Fruit fly (Drosophila melanogaster) whole organism, wandering third instar larva: ENCODE measurements around the gene CG9106.

Experiments used
- Abd-B ChIP-seq: fragments of >200 bp; optimal IDR thresholded peaks from 2 replicates; lab custom pipeline; 2017; ENCODE audit warnings: missing biosample characterization, missing genetic modification characterization
- CG32264 ChIP-seq: fragments of 200-800 bp; sonication (Bioruptor generic); optimal IDR thresholded peaks from 2 replicates; lab custom pipeline; 2016; ENCODE audit warnings: missing biosample characterization, missing genetic modification characterization
- CG9705 ChIP-seq: fragments of 200-800 bp; sonication (Bioruptor generic); optimal IDR thresholded peaks from 2 replicates; lab custom pipeline; 2018; ENCODE audit warnings: missing biosample characterization, mild to moderate bottlenecking, missing genetic modification characterization
- CrebA ChIP-seq: fragments of 200-800 bp; sonication (Bioruptor generic); optimal IDR thresholded peaks from 2 replicates; lab custom pipeline; 2016; ENCODE audit warnings: missing biosample characterization, mild to moderate bottlenecking, missing genetic modification characterization, borderline replicate concordance
- Dif ChIP-seq: fragments of 200-275, 200-300 bp; sonication (Bioruptor generic); optimal IDR thresholded peaks from 2 replicates; lab custom pipeline; 2018; ENCODE audit warnings: missing biosample characterization, missing genetic modification characterization; ENCODE audit not compliant: partially characterized antibody
- GATAd ChIP-seq: sonication (Bioruptor generic); optimal IDR thresholded peaks from 2 replicates; lab custom pipeline; 2016; ENCODE audit warnings: missing biosample characterization, missing genetic modification characterization
- HLH106 ChIP-seq: fragments of 200-800 bp; optimal IDR thresholded peaks from 3 replicates; lab custom pipeline; 2019; ENCODE audit warnings: missing biosample characterization, mild to moderate bottlenecking, missing genetic modification characterization, moderate library complexity
- Hnf4 ChIP-seq: fragments of 200-800 bp; sonication (Bioruptor generic); optimal IDR thresholded peaks from 2 replicates; lab custom pipeline; 2016; ENCODE audit warnings: missing biosample characterization, mild to moderate bottlenecking, missing genetic modification characterization
- Hr78 ChIP-seq: fragments of >200 bp; optimal IDR thresholded peaks from 2 replicates; lab custom pipeline; 2017; ENCODE audit warnings: missing biosample characterization, missing genetic modification characterization
- Hr83 ChIP-seq: fragments of 200-300 bp; sonication (Bioruptor generic); optimal IDR thresholded peaks from 2 replicates; lab custom pipeline; 2016; ENCODE audit warnings: missing biosample characterization, mild to moderate bottlenecking, missing genetic modification characterization, moderate library complexity; ENCODE audit not compliant: poor library complexity, severe bottlenecking
- Myc ChIP-seq: fragments of >200 bp; optimal IDR thresholded peaks from 2 replicates; lab custom pipeline; 2017
- N ChIP-seq: fragments of >200 bp; optimal IDR thresholded peaks from 2 replicates; lab custom pipeline; 2018; ENCODE audit warnings: missing biosample characterization, missing external identifiers, missing genetic modification characterization
- OdsH ChIP-seq: fragments of 200-800 bp; sonication (Bioruptor generic); optimal IDR thresholded peaks from 2 replicates; lab custom pipeline; 2016; ENCODE audit warnings: missing biosample characterization, mild to moderate bottlenecking, missing genetic modification characterization
- Rel ChIP-seq, 2 experiments: fragments of 200-800 bp; sonication (Bioruptor generic) in 1 of 2; optimal IDR thresholded peaks; 2 replicates in 1 of 2; 3 replicates in 1 of 2; lab custom pipeline; 2016 to 2019; ENCODE audit warnings: mild to moderate bottlenecking in 2 of 2, missing biosample characterization in 2 of 2, missing genetic modification characterization in 2 of 2, moderate library complexity in 1 of 2
- Sp1 ChIP-seq: fragments of 200-800 bp; sonication (Bioruptor generic); optimal IDR thresholded peaks from 3 replicates; lab custom pipeline; 2019; ENCODE audit warnings: missing biosample characterization, mild to moderate bottlenecking, missing genetic modification characterization, moderate library complexity
- Vsx2 ChIP-seq: fragments of 200-300, 225-300 bp; sonication (Bioruptor generic); optimal IDR thresholded peaks from 2 replicates; lab custom pipeline; 2018; ENCODE audit warnings: missing biosample characterization, missing genetic modification characterization; ENCODE audit not compliant: partially characterized antibody
- br ChIP-seq: fragments of 200-800 bp; sonication (Bioruptor generic); optimal IDR thresholded peaks from 2 replicates; lab custom pipeline; 2016; ENCODE audit warnings: missing biosample characterization, missing genetic modification characterization
- brk ChIP-seq: fragments of 200-800 bp; sonication (Bioruptor generic); optimal IDR thresholded peaks from 2 replicates; lab custom pipeline; 2016; ENCODE audit warnings: missing biosample characterization, mild to moderate bottlenecking, missing genetic modification characterization
- dl ChIP-seq, 2 experiments: fragments of 175-275, 200-275 bp in 1 of 2; fragments of 200-275 bp in 1 of 2; sonication (Bioruptor generic); optimal IDR thresholded peaks; lab custom pipeline; 2018; ENCODE audit warnings: mild to moderate bottlenecking in 2 of 2, missing biosample characterization in 2 of 2, missing genetic modification characterization in 2 of 2, moderate library complexity in 2 of 2; ENCODE audit not compliant: partially characterized antibody in 2 of 2, insufficient read depth in 1 of 2
- dmrt93B ChIP-seq: fragments of 200-800 bp; sonication (Bioruptor generic); optimal IDR thresholded peaks from 2 replicates; lab custom pipeline; 2018; ENCODE audit warnings: missing biosample characterization, mild to moderate bottlenecking, missing genetic modification characterization
- dsf ChIP-seq: sonication (Bioruptor generic); optimal IDR thresholded peaks from 2 replicates; lab custom pipeline; 2016; ENCODE audit warnings: missing biosample characterization, missing genetic modification characterization, borderline replicate concordance
- ey ChIP-seq: fragments of 200-800 bp; sonication (Bioruptor generic); optimal IDR thresholded peaks from 2 replicates; lab custom pipeline; 2016; ENCODE audit warnings: missing biosample characterization, missing genetic modification characterization
- foxo ChIP-seq, 2 experiments: fragments of 200-800 bp; sonication (Bioruptor generic); optimal IDR thresholded peaks; 2 replicates in 1 of 2; 3 replicates in 1 of 2; lab custom pipeline; 2016 to 2017; ENCODE audit warnings: missing biosample characterization in 2 of 2, missing genetic modification characterization in 2 of 2
- fru ChIP-seq: fragments of 200-800 bp; sonication (Bioruptor generic); optimal IDR thresholded peaks from 3 replicates; lab custom pipeline; 2016; ENCODE audit warnings: missing biosample characterization, mild to moderate bottlenecking, missing genetic modification characterization
- h ChIP-seq: fragments of 200-800 bp; sonication (Bioruptor generic); optimal IDR thresholded peaks from 3 replicates; lab custom pipeline; 2016; ENCODE audit warnings: missing biosample characterization, mild to moderate bottlenecking, missing genetic modification characterization
- pan ChIP-seq: fragments of >200 bp; optimal IDR thresholded peaks from 2 replicates; lab custom pipeline; 2017
- psq ChIP-seq: fragments of 200-800 bp; sonication (Bioruptor generic); optimal IDR thresholded peaks from 3 replicates; lab custom pipeline; 2017; ENCODE audit warnings: missing biosample characterization, mild to moderate bottlenecking, missing genetic modification characterization, moderate library complexity
- rgr ChIP-seq: fragments of 200-800 bp; sonication (Bioruptor generic); optimal IDR thresholded peaks from 3 replicates; lab custom pipeline; 2016; ENCODE audit warnings: missing biosample characterization, mild to moderate bottlenecking, missing genetic modification characterization
- sage ChIP-seq: fragments of 200-800 bp; sonication (Bioruptor generic); optimal IDR thresholded peaks from 2 replicates; lab custom pipeline; 2016; ENCODE audit warnings: missing biosample characterization, mild to moderate bottlenecking, missing genetic modification characterization
- sv ChIP-seq: fragments of 200-800 bp; sonication (Bioruptor generic); optimal IDR thresholded peaks from 3 replicates; lab custom pipeline; 2016; ENCODE audit warnings: missing biosample characterization, missing genetic modification characterization
- tai ChIP-seq: sonication (Bioruptor generic); optimal IDR thresholded peaks from 2 replicates; lab custom pipeline; 2016; ENCODE audit warnings: missing biosample characterization, missing genetic modification characterization
- usp ChIP-seq: fragments of >200 bp; optimal IDR thresholded peaks from 2 replicates; lab custom pipeline; 2017; ENCODE audit warnings: missing biosample characterization, missing genetic modification characterization
- woc ChIP-seq: sonication (Bioruptor generic); optimal IDR thresholded peaks from 2 replicates; lab custom pipeline; 2016; ENCODE audit warnings: missing biosample characterization, mild to moderate bottlenecking, missing genetic modification characterization

Gene CG9106

dm6 chrX:15301175-15301574 is 29.0 kb upstream of the CG9106 start:
- no peak for TF ChIP-seq Rel (GFP tag; optimal IDR thresholded peaks at IDR 0.05; lab: Kevin White, UChicago)
- TF ChIP-seq Rel (tag; optimal IDR thresholded peaks at IDR 0.05; lab: Kevin White, UChicago): peak; percentile 39
- TF ChIP-seq HLH106: no peak
- peak; percentile 48 for TF ChIP-seq Dif (GFP tag; lab: Kevin White, UChicago)
- no peak for TF ChIP-seq Hnf4 (GFP tag; lab: Kevin White, UChicago)
- TF ChIP-seq N (GFP tag; lab: Kevin White, UChicago): no peak
- TF ChIP-seq Abd-B: no peak
- no peak for TF ChIP-seq h (GFP tag; lab: Kevin White, UChicago)
- TF ChIP-seq Hr83: no peak
- TF ChIP-seq woc (GFP tag; lab: Kevin White, UChicago): no peak
- TF ChIP-seq CrebA: no peak
- no peak for TF ChIP-seq tai (GFP tag; lab: Kevin White, UChicago)

DNA sequence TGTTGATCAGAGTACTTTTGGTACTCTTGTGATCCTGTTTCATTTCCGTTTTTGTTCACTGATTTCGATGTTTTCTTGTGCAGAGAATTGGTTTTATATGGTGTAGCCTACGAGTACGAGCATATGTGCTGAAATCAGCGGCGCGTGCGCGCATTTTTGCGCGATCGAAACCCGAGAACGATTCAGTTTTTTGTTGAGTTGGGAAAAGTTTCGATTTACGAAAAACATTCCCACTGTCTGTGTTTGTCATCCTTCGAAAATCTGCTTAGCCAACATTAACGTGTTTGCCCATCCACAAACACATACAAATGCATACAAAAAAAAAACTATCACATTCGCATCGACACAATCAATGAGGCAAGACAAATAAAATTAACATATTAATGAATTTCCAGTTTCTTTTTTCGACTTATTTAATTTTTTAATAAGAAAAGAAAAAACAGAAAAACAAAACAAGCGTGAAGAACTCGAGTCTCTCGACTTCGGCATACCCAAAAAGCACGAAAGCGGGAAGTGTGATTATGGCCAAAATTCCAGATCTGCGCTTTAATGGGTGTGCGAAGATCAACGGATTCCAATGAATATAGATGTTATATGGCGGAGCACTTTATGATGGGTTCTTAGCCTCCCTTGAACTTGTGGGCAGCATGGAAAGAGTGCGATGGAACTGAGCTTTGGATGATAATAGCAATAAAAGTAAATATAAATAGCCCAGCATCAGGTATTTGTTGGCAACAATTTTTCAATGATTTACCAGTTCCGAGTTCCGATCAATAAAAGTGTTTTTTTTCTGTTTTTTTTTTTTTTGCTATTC is 27.9 kb upstream of the CG9106 start:
- TF ChIP-seq Abd-B: no peak

DNA sequence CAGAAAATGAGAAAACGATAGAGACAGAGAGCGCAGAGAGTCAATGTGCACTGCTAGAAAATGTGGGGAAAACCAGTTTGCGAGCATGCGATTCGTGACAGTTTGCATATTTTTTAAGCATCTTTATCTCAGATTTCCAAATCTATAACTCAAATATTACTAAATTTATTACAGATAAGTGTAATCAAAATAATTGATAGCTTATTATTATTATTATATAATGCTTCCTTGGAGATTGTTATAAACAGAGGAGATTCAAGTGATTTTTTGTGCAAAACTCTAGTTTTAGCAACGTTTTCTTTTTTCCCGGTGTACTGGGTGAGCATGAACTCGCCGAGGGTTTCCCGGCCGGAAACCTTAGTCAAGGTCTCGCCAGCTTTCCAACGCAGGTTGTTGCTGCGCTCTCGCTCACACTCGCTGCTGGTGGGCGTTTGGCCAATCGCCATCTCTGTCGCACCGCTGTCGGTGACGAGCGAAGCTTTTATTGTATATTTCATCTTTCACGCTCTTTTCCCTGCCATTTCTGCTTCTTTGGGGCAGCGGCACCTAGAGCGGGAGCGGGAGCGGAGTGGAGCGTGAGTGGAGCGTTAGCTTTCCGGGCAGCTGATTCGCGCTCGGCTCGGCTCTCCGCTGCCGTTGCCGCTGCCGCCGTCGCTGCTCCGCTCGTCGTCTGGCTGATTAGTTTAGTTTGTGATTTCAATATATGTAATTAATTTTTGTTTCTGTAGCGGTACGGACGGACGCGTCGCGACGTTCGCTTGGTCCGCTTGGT is 26.3 kb upstream of the CG9106 start:
- peak; percentile 64 for TF ChIP-seq brk (GFP tag; lab: Kevin White, UChicago)
- no peak for TF ChIP-seq Myc (lab: Kevin White, UChicago)
- peak in 1 of 2 experiments; percentile 92 for TF ChIP-seq foxo (GFP tag; optimal IDR thresholded peaks at IDR 0.05; lab: Kevin White, UChicago)
- peak; percentile 4 to 49 for TF ChIP-seq dl (GFP tag; optimal IDR thresholded peaks at IDR 0.05; lab: Kevin White, UChicago; ENCODE audit: insufficient read depth in 1 of 2, partially characterized antibody in 2 of 2)
- no peak for TF ChIP-seq tai (GFP tag; lab: Kevin White, UChicago)
- no peak for TF ChIP-seq sage (GFP tag; lab: Kevin White, UChicago)
- no peak for TF ChIP-seq pan
- peak; percentile 82 for TF ChIP-seq psq (GFP tag; lab: Kevin White, UChicago)
- TF ChIP-seq Rel (GFP tag; optimal IDR thresholded peaks at IDR 0.05; lab: Kevin White, UChicago): no peak
- peak; percentile 92 for TF ChIP-seq Rel (tag; optimal IDR thresholded peaks at IDR 0.05; lab: Kevin White, UChicago)
- peak; percentile 46 for TF ChIP-seq Dif (GFP tag; lab: Kevin White, UChicago)
- TF ChIP-seq br: peak; percentile 50
- TF ChIP-seq Hr78 (GFP tag; lab: Kevin White, UChicago): no peak
- no peak for TF ChIP-seq usp (GFP tag; lab: Kevin White, UChicago)
- TF ChIP-seq rgr (GFP tag; lab: Kevin White, UChicago): peak; percentile 88
- peak; percentile 74 for TF ChIP-seq CG9705 (GFP tag; lab: Kevin White, UChicago)
- TF ChIP-seq dsf (GFP tag; lab: Kevin White, UChicago): no peak
- no peak for TF ChIP-seq Hr83
- no peak for TF ChIP-seq CG32264 (GFP tag; lab: Kevin White, UChicago)
- no peak for TF ChIP-seq GATAd (GFP tag; lab: Kevin White, UChicago)
- TF ChIP-seq Sp1 (GFP tag; lab: Kevin White, UChicago): peak; percentile 90
- peak; percentile 77 for TF ChIP-seq fru (GFP tag; lab: Kevin White, UChicago)
- TF ChIP-seq woc (GFP tag; lab: Kevin White, UChicago): peak; percentile 29
- peak; percentile 74 for TF ChIP-seq ey (GFP tag; lab: Kevin White, UChicago)
- TF ChIP-seq HLH106: peak; percentile 93
- peak; percentile 75 for TF ChIP-seq h (GFP tag; lab: Kevin White, UChicago)
- TF ChIP-seq Hnf4 (GFP tag; lab: Kevin White, UChicago): peak; percentile 49
- TF ChIP-seq sv (GFP tag; lab: Kevin White, UChicago): peak; percentile 95
- peak; percentile 89 for TF ChIP-seq dmrt93B
- no peak for TF ChIP-seq Vsx2 (GFP tag; lab: Kevin White, UChicago)
- no peak for TF ChIP-seq Abd-B
- TF ChIP-seq OdsH: peak; percentile 87
